Worm (Caenorhabditis elegans) whole organism, mixed stage, embryonic: ENCODE measurements around the gene smex-1.

Experiments
- blmp-1 ChIP-seq: fragments of 150-350 bp; optimal IDR thresholded peaks from 2 replicates; lab custom pipeline; 2014; ENCODE audit warnings: missing biosample characterization, missing genetic modification characterization
- elt-1 ChIP-seq: sonication (generic microtip); optimal IDR thresholded peaks from 2 replicates; lab custom pipeline; 2017; ENCODE audit warnings: missing genetic modification characterization, mild to moderate bottlenecking, missing compliant biosample characterization, antibody characterized with exemption, moderate library complexity, borderline replicate concordance; ENCODE audit not compliant: insufficient read depth
- elt-3 ChIP-seq: fragments of 150-350 bp; optimal IDR thresholded peaks from 2 replicates; lab custom pipeline; 2014; ENCODE audit warnings: missing biosample characterization, missing genetic modification characterization
- lsy-2 ChIP-seq: fragments of 150-350 bp; optimal IDR thresholded peaks from 2 replicates; lab custom pipeline; 2014; ENCODE audit warnings: missing biosample characterization, missing genetic modification characterization
- nhr-12 ChIP-seq: fragments of 150-350 bp; optimal IDR thresholded peaks from 2 replicates; lab custom pipeline; 2014; ENCODE audit warnings: missing biosample characterization, missing genetic modification characterization
- ztf-11 ChIP-seq: fragments of 150-350 bp; optimal IDR thresholded peaks from 2 replicates; lab custom pipeline; 2014; ENCODE audit warnings: missing biosample characterization, missing genetic modification characterization

DNA sequence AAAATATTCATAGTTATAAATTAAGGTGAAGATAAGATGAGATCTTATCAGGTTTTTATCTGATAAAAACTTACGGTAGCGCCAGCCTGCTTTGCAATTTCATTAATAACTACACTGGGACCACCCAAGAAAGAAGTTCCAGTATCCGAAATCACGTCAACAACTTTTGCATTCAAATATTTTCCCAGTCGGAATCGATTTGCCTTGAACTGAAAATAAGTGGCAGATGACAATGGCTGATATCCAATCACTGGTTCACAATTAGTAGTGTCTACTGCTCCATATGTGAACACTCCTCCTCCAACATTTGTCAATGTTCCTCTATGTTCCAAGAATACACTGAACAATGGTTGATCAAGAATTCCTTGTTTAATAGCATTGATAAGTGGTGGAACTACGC is 29.5 kb downstream of the smex-1 start, which contains the start of gene F21F8.5:
- TF ChIP-seq nhr-12 = no peak
- no peak for TF ChIP-seq blmp-1 (tag; lab: Kevin White, UChicago)
- TF ChIP-seq ztf-11 (tag; lab: Kevin White, UChicago) = no peak
- no peak for TF ChIP-seq lsy-2 (tag; lab: Kevin White, UChicago)
- TF ChIP-seq elt-1 = no peak
- no peak for TF ChIP-seq elt-3
